Worm (Caenorhabditis elegans): ENCODE data around the gene srb-11.
A peak's percentile ranks its signal among the peaks of the same experiment; 100 is the strongest.

The srb-11 gene

ce11 chrIII:6507832-6508231 is 15.1 kb upstream of the srb-11 start, which contains the start of gene F23F12.12:
F23F12.12 (plus strand) TSS chrIII:6508132.
- no peak for TF ChIP-seq nhr-237 (tag; optimal IDR thresholded peaks at IDR 0.05)
- no peak for TF ChIP-seq sea-2 (GFP tag; optimal IDR thresholded peaks at IDR 0.05)
- TF ChIP-seq fos-1 (tag; optimal IDR thresholded peaks at IDR 0.05), result no peak
- TF ChIP-seq ceh-28 (tag; optimal IDR thresholded peaks at IDR 0.05), result no peak
- TF ChIP-seq tbx-2 (tag; optimal IDR thresholded peaks at IDR 0.05), result no peak
- no peak for TF ChIP-seq elt-1 (tag; optimal IDR thresholded peaks at IDR 0.05)
- no peak for TF ChIP-seq lsy-12 (tag; optimal IDR thresholded peaks at IDR 0.05)
- no peak for TF ChIP-seq snpc-4 (tag; optimal IDR thresholded peaks at IDR 0.05)
- no peak for TF ChIP-seq skn-1 (tag; optimal IDR thresholded peaks at IDR 0.05)
- TF ChIP-seq fkh-2 (tag; optimal IDR thresholded peaks at IDR 0.05), result no peak
- no peak for TF ChIP-seq elt-2 (tag; optimal IDR thresholded peaks at IDR 0.05)
- TF ChIP-seq nhr-28 (tag; optimal IDR thresholded peaks at IDR 0.05), result no peak
- TF ChIP-seq R02D3.7 (tag; optimal IDR thresholded peaks at IDR 0.05), result no peak
- no peak for TF ChIP-seq nfya-1 (tag; optimal IDR thresholded peaks at IDR 0.05; ENCODE audit: insufficient read depth)
- TF ChIP-seq egl-5 (tag; optimal IDR thresholded peaks at IDR 0.05), result no peak
- TF ChIP-seq pha-4 (tag; optimal IDR thresholded peaks at IDR 0.05), result no peak
- TF ChIP-seq jun-1 (tag; optimal IDR thresholded peaks at IDR 0.05), result no peak
- TF ChIP-seq unc-62 (GFP tag; optimal IDR thresholded peaks at IDR 0.05), result no peak
- TF ChIP-seq lin-39 (tag; optimal IDR thresholded peaks at IDR 0.05), result no peak
- no peak for TF ChIP-seq zag-1 (tag; optimal IDR thresholded peaks at IDR 0.05)

DNA sequence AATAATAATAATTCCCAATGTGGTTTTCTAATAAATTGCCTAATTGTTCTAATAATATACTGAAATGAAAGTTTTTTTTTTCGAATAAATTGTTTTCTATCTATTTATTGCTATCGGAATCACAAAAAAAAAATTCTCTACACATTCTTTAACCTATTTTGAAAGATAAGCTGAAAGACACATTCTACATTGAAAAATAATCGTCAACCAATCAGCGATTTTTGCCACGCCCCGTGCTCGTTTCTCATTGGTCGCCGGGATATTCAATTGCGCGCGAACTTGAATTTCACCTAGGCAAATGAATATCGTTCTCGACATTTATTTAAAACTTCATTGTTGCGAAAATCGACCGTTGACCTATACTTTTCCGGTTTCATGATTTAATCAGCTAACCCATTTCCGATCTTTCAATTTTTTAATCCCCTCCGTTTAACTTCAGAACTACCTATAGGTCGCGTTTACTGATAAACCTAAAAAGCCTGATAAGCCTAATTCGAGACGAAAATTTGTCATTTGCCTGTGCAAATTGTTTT is 7.4 kb upstream of the srb-11 start, which contains the start of gene F23F12.3:
Gene F23F12.3, plus strand, starts transcription at position 483 of the 533 bp plus-strand sequence.
- TF ChIP-seq ceh-82 (tag; optimal IDR thresholded peaks at IDR 0.05) (no peak), elt-1 (tag; optimal IDR thresholded peaks at IDR 0.05) (no peak), ztf-4 (tag; optimal IDR thresholded peaks at IDR 0.05) (no peak), snpc-4 (tag; optimal IDR thresholded peaks at IDR 0.05) (no peak), pha-4 (tag; optimal IDR thresholded peaks at IDR 0.05) (no peak), ztf-11 (tag; optimal IDR thresholded peaks at IDR 0.05) (no peak), lin-15B (tag; optimal IDR thresholded peaks at IDR 0.05) (no peak), skn-1 (tag; optimal IDR thresholded peaks at IDR 0.05) (no peak), lin-39 (tag; optimal IDR thresholded peaks at IDR 0.05) (no peak), nhr-43 (tag; optimal IDR thresholded peaks at IDR 0.05; ENCODE audit: poor library complexity, severe bottlenecking) (no peak), tbx-2 (tag; optimal IDR thresholded peaks at IDR 0.05) (no peak), hmg-11 (tag; optimal IDR thresholded peaks at IDR 0.05) (no peak), elt-2 (tag; optimal IDR thresholded peaks at IDR 0.05) (peak; percentile 56), nhr-28 (tag; optimal IDR thresholded peaks at IDR 0.05) (no peak), jun-1 (tag; optimal IDR thresholded peaks at IDR 0.05) (no peak), unc-39 (tag; optimal IDR thresholded peaks at IDR 0.05) (no peak), pqm-1 (tag; optimal IDR thresholded peaks at IDR 0.05) (peak; percentile 21), nfya-1 (tag; optimal IDR thresholded peaks at IDR 0.05; ENCODE audit: insufficient read depth) (peak; percentile 53)

ce11 chrIII:6499102-6499501 is 6.4 kb upstream of the srb-11 start:
- TF ChIP-seq lin-39 (tag; optimal IDR thresholded peaks at IDR 0.05), result no peak
- TF ChIP-seq fkh-2 (tag; optimal IDR thresholded peaks at IDR 0.05), result no peak
- no peak for TF ChIP-seq jun-1 (tag; optimal IDR thresholded peaks at IDR 0.05)
- TF ChIP-seq nhr-77 (tag; optimal IDR thresholded peaks at IDR 0.05), result no peak
- TF ChIP-seq pha-4 (tag; optimal IDR thresholded peaks at IDR 0.05), result no peak
- TF ChIP-seq nhr-43 (tag; optimal IDR thresholded peaks at IDR 0.05; ENCODE audit: poor library complexity, severe bottlenecking), result no peak
- no peak for TF ChIP-seq nhr-25 (tag; optimal IDR thresholded peaks at IDR 0.05)
- no peak for TF ChIP-seq nhr-28 (tag; optimal IDR thresholded peaks at IDR 0.05)
- TF ChIP-seq fos-1 (tag; optimal IDR thresholded peaks at IDR 0.05), result no peak
- TF ChIP-seq hmg-11 (tag; optimal IDR thresholded peaks at IDR 0.05), result no peak
- TF ChIP-seq elt-3 (tag; optimal IDR thresholded peaks at IDR 0.05), result no peak
- no peak for TF ChIP-seq mdl-1 (tag; optimal IDR thresholded peaks at IDR 0.05)
- TF ChIP-seq egl-27 (tag; optimal IDR thresholded peaks at IDR 0.05), result no peak
- no peak for TF ChIP-seq aly-2 (tag; optimal IDR thresholded peaks at IDR 0.05)
- TF ChIP-seq daf-12 (tag; optimal IDR thresholded peaks at IDR 0.05), result no peak
- TF ChIP-seq snpc-4 (tag; optimal IDR thresholded peaks at IDR 0.05), result no peak

ce11 chrIII:6498176-6498575 is 5.5 kb upstream of the srb-11 start, which contains the start of gene sdz-15:
sdz-15 (plus strand) TSS chrIII:6498476.
- TF ChIP-seq eor-1 (tag; optimal IDR thresholded peaks at IDR 0.05) (no peak), pqm-1 (tag; optimal IDR thresholded peaks at IDR 0.05) (no peak), sea-2 (GFP tag; optimal IDR thresholded peaks at IDR 0.05) (no peak), nhr-43 (tag; optimal IDR thresholded peaks at IDR 0.05; ENCODE audit: poor library complexity, severe bottlenecking) (no peak), zag-1 (tag; optimal IDR thresholded peaks at IDR 0.05) (no peak), ama-1 (optimal IDR thresholded peaks at IDR 0.05) (no peak), aly-2 (tag; optimal IDR thresholded peaks at IDR 0.05) (no peak), nhr-76 (tag; optimal IDR thresholded peaks at IDR 0.05) (no peak), hmg-11 (tag; optimal IDR thresholded peaks at IDR 0.05) (no peak), nhr-77 (tag; optimal IDR thresholded peaks at IDR 0.05) (no peak), elt-1 (tag; optimal IDR thresholded peaks at IDR 0.05) (no peak), snpc-4 (tag; optimal IDR thresholded peaks at IDR 0.05) (no peak), unc-62 (GFP tag; optimal IDR thresholded peaks at IDR 0.05) (no peak)

Data from whole organism, L3 larva.